Worm (Caenorhabditis elegans) whole organism, L4 larva: ENCODE results near the gene Y58A7A.3.

Experiments
- ceh-62 ChIP-seq: sonication (generic microtip); optimal IDR thresholded peaks from 2 replicates; lab custom pipeline; 2017; ENCODE audit warnings: missing biosample characterization, missing genetic modification characterization
- snpc-1.2 ChIP-seq: fragments of 200-800 bp; sonication (Bioruptor generic); IDR thresholded peaks from 2 replicates; pipeline ENCODE4 v1.3.6; 2022; ENCODE audit warnings: missing genetic modification reagents, missing genetic modification characterization, missing compliant biosample characterization
- unc-39 ChIP-seq: sonication (generic microtip); optimal IDR thresholded peaks from 2 replicates; lab custom pipeline; 2017; ENCODE audit warnings: missing biosample characterization, missing genetic modification characterization
- unc-62 ChIP-seq, 3 experiments: fragments of 150-350 bp in 1 of 3; sonication (generic microtip); optimal IDR thresholded peaks in 2 of 3; peaks in 1 of 3; 1 replicate in 1 of 3; 2 replicates in 2 of 3; lab custom pipeline; 2014 to 2017; ENCODE audit warnings: missing biosample characterization in 3 of 3, missing genetic modification characterization in 3 of 3, missing genetic modification reagents in 3 of 3, missing genotype in 1 of 3

DNA sequence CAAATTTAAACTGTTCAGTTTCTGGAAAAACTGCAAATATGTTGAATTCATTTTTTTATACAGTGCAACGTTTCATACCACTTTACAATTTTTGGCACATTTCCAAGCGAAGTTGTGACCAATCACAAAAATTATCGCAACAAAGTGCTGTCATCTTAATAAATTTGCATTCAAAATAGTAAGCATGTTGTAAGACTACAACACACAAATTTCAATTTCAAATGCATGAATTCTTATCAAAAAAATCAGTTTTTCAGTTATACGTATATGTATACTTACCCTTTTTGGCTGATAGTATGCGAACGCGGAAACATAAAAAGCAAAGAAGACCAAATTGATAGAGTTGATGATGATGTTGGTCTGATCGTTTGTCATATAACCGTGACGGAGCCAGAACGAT, 50.5 kb downstream of the Y58A7A.3 start:
- TF ChIP-seq unc-39 (no peak), snpc-1.2 (GFP tag; lab: Robert Waterston, UW) (no peak), ceh-62 (tag; lab: Kevin White, UChicago) (no peak), unc-62 (GFP tag; optimal IDR thresholded peaks at IDR 0.05 in 1 of 2; lab: Kevin White, UChicago) (no peak), unc-62 (tag; optimal IDR thresholded peaks at IDR 0.05; lab: Kevin White, UChicago) (no peak)
